Worm (Caenorhabditis elegans) whole organism, midembryonic: ENCODE results near the gene F35G2.5.

Experiments
- T22C8.4 ChIP-seq: fragments of 200-800 bp; sonication (Bioruptor generic); IDR thresholded peaks from 2 replicates; pipeline ENCODE4 v1.3.6; 2022; ENCODE audit warnings: missing genetic modification characterization, missing compliant biosample characterization
- cog-1 ChIP-seq: sonication (generic microtip); optimal IDR thresholded peaks from 2 replicates; lab custom pipeline; 2016; ENCODE audit warnings: missing genetic modification characterization, missing compliant biosample characterization
- flt-1 ChIP-seq: fragments of 200-800 bp; sonication (Bioruptor generic); IDR thresholded peaks from 2 replicates; pipeline ENCODE4 v1.3.6; 2022; ENCODE audit warnings: missing genetic modification characterization, missing compliant biosample characterization
- klf-2 ChIP-seq: fragments of 200-800 bp; sonication (Bioruptor generic); conservative IDR thresholded peaks from 2 replicates; pipeline ENCODE4 v1.3.6; 2022; ENCODE audit warnings: missing genetic modification reagents, missing genetic modification characterization, missing compliant biosample characterization
- med-1 ChIP-seq: sonication (generic microtip); optimal IDR thresholded peaks from 2 replicates; lab custom pipeline; 2017; ENCODE audit warnings: missing genetic modification characterization, mild to moderate bottlenecking, missing compliant biosample characterization, antibody characterized with exemption, missing genetic modification reagents; ENCODE audit not compliant: insufficient read depth
- ref-1 ChIP-seq: fragments of 200-800 bp; sonication (Bioruptor generic); conservative IDR thresholded peaks from 2 replicates; pipeline ENCODE4 v1.3.6; 2022; ENCODE audit warnings: missing genetic modification reagents, missing genetic modification characterization, missing compliant biosample characterization
- tab-1 ChIP-seq: fragments of 200-800 bp; sonication (Bioruptor generic); IDR thresholded peaks from 2 replicates; pipeline ENCODE4 v1.3.6; 2022; ENCODE audit warnings: missing genetic modification characterization, missing compliant biosample characterization
- ztf-23 ChIP-seq: fragments of 200-800 bp; sonication (Bioruptor generic); IDR thresholded peaks from 2 replicates; pipeline ENCODE4 v1.3.6; 2022; ENCODE audit warnings: missing genetic modification reagents, missing genetic modification characterization, missing compliant biosample characterization
- ztf-29 ChIP-seq: fragments of 200-800 bp; sonication (Bioruptor generic); IDR thresholded peaks from 2 replicates; pipeline ENCODE4 v1.3.6; 2022; ENCODE audit warnings: missing genetic modification reagents, missing genetic modification characterization, missing compliant biosample characterization

The F35G2.5 gene

DNA sequence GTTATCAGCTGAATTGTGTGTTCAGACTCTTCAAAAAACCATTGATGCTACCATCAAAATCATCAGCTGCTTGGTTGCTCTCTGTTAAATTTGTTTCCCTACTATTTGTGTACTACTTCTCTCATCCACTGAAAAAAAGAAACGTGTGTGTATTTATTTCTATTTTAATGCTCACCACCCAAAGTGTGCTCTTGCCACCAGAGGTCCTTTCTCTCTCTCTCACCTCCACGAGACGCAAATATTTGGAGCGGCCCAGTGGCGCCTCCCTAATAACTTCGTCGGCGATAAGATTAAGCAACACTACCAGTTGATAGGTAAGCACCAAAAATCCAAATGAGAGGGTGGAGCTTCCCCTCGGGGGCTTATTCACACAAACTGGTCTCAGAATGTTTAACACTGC is 18.6 kb upstream of the F35G2.5 start:
- no peak for TF ChIP-seq klf-2
- TF ChIP-seq tab-1 (GFP tag; lab: Robert Waterston, UW): no peak
- TF ChIP-seq T22C8.4 (GFP tag; lab: Robert Waterston, UW): no peak
- no peak for TF ChIP-seq ztf-29 (GFP tag; lab: Robert Waterston, UW)
- no peak for TF ChIP-seq cog-1 (tag; lab: Kevin White, UChicago)
- no peak for TF ChIP-seq ztf-23 (GFP tag; lab: Robert Waterston, UW)
- TF ChIP-seq flt-1 (GFP tag; lab: Robert Waterston, UW): no peak
- no peak for TF ChIP-seq med-1 (GFP tag; lab: Kevin White, UChicago)
- no peak for TF ChIP-seq ref-1 (GFP tag; lab: Robert Waterston, UW)

DNA sequence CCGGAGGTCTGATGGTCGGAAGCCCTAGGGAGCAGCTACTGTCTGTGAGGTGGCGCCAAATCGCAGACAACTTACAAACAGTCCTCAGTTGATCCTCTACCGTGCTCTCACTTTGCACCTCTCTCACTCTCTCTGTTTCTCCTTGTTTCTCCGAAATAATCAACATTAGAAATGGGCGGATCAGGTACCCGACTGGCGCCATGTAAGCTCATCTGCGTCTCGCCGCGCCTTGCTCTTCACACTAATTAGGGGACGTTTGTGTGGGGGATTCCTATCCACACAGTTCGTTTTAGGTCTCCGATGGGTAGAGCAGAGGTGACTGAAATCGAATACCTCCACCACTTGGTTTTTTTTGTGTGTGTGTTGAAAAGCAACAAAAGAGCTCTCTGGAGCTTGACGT is 17.4 kb upstream of the F35G2.5 start:
- TF ChIP-seq klf-2 (no peak), tab-1 (GFP tag; lab: Robert Waterston, UW) (no peak), ref-1 (GFP tag; lab: Robert Waterston, UW) (no peak), cog-1 (tag; lab: Kevin White, UChicago) (no peak), flt-1 (GFP tag; lab: Robert Waterston, UW) (no peak), T22C8.4 (GFP tag; lab: Robert Waterston, UW) (no peak), med-1 (GFP tag; lab: Kevin White, UChicago) (no peak), ztf-29 (GFP tag; lab: Robert Waterston, UW) (no peak), ztf-23 (GFP tag; lab: Robert Waterston, UW) (no peak)

DNA sequence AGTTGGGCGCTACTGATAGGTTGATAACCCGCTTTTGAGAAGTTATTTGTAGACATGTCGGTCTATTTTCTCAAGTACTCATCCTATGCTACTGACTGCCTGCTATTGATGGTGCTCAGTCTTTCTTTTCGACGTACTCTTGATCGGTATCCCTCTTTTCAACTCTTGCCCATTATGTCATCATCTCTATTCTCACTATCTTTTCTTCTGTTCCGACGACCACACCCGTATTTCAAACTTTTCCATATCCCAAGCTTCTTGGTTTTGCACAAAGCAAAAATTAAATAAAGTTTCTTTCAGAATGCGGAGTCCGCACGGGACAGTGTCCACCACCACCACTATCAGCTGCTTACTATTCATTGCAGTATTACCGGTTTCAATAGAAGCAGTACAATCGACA is 16.5 kb upstream of the F35G2.5 start, which contains the start of gene F35G2.1:
Gene F35G2.1, plus strand, starts transcription at position 301 of the 400 bp plus-strand sequence.
- no peak for TF ChIP-seq ztf-29 (GFP tag; lab: Robert Waterston, UW)
- no peak for TF ChIP-seq flt-1 (GFP tag; lab: Robert Waterston, UW)
- no peak for TF ChIP-seq ztf-23 (GFP tag; lab: Robert Waterston, UW)

DNA sequence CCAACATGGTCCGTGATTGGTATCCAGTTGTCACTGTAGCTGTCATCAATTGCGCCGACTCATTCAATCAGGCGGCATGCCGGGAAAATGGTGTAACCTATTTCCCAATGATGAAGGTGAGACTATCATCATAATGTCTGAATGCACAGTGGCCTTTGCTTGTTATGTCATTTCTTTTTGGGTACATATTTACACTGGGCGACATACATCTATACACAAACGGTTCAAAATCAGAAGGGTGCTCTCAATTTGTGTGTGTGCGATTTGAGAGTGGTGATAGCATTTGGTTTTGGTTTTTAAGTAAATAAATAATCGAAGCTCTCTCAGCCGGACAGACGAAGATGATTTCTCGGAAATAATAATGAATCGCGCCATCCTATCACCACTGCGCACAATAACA is 15.4 kb upstream of the F35G2.5 start:
- no peak for TF ChIP-seq ref-1 (GFP tag; lab: Robert Waterston, UW)
- no peak for TF ChIP-seq med-1 (GFP tag; lab: Kevin White, UChicago)
- no peak for TF ChIP-seq flt-1 (GFP tag; lab: Robert Waterston, UW)
- no peak for TF ChIP-seq tab-1 (GFP tag; lab: Robert Waterston, UW)
- TF ChIP-seq T22C8.4 (GFP tag; lab: Robert Waterston, UW): no peak
- TF ChIP-seq cog-1 (tag; lab: Kevin White, UChicago): no peak
- no peak for TF ChIP-seq klf-2
- TF ChIP-seq ztf-23 (GFP tag; lab: Robert Waterston, UW): no peak
- TF ChIP-seq ztf-29 (GFP tag; lab: Robert Waterston, UW): no peak

DNA sequence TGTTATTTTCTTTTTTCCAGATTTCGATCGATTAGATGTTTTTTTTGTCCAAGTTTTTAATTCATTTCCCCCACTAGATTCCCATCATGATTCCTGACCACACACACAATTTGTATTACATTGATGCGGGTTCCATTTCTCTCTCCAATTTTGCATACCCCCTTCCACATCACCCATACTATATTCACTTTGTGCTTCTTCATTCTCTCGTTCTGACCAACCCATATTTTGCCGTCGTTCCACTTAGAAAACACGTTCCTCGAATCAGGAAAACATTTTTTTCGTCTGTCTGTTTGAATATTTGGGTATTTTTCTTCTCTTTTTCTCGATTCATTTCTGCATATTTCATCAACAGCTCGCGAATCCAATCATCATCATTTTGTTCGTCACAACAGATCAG is 12.0 kb upstream of the F35G2.5 start:
- no peak for TF ChIP-seq klf-2
- no peak for TF ChIP-seq tab-1 (GFP tag; lab: Robert Waterston, UW)
- TF ChIP-seq flt-1 (GFP tag; lab: Robert Waterston, UW): no peak
- TF ChIP-seq T22C8.4 (GFP tag; lab: Robert Waterston, UW): no peak
- TF ChIP-seq ztf-23 (GFP tag; lab: Robert Waterston, UW): no peak
- TF ChIP-seq ztf-29 (GFP tag; lab: Robert Waterston, UW): no peak
- TF ChIP-seq ref-1 (GFP tag; lab: Robert Waterston, UW): no peak

DNA sequence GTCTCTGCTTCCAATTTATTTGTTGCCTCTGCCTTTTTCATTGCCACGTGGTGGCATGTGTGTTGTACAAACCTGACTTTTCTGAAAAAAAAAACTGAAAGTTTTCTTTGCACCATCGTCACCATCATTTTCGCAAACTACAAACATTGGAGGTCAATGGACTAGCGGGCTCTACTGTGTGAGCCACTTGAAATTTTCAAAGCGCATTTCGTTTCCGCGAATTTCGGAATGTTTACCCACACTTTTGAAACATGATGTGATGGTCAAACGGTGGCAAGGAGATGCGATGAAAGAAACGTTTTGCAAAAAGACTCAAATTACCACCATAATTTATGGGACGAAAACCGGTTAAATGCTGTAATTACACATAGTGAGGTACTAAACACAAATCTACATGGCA is 11.5 kb upstream of the F35G2.5 start:
- TF ChIP-seq ref-1 (GFP tag; lab: Robert Waterston, UW): no peak
- no peak for TF ChIP-seq klf-2
- TF ChIP-seq flt-1 (GFP tag; lab: Robert Waterston, UW): no peak
- no peak for TF ChIP-seq cog-1 (tag; lab: Kevin White, UChicago)
- no peak for TF ChIP-seq ztf-23 (GFP tag; lab: Robert Waterston, UW)
- TF ChIP-seq med-1 (GFP tag; lab: Kevin White, UChicago): no peak
- no peak for TF ChIP-seq tab-1 (GFP tag; lab: Robert Waterston, UW)

DNA sequence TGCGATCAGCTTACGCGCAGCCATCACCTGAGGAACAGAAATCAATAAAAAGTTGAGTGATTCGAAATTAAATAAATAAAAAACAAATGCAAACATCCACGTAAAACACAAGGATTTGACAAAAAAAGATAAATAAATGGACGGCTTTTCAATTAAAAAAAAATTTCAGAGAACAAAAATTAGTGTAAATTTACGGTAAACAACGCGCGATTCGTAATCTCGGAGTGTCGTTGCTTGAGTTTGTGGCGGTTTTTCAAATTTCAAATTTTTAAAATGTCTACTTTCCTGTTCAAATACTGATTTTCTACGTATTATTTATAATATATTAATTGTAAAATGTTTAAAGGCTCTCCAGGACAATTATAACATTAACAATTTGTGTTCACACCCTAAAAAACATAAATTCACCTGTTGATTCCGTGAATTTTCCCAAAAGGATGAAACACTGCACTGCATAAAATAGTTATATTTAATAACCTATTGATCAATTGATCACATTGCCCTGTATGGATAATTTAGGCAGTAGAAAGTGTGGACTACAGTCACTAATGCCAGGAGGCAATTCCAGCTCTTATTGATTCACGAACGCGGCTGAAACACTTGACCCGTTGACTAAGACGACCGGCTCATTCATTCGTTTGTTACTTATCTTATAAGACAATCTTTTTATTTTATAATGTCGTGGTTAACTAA is 10.3 kb upstream of the F35G2.5 start, which contains the start of the genes marb-1 and F35G2.3:
Gene marb-1, minus strand, starts transcription at position 27 of the 693 bp plus-strand sequence.
Gene F35G2.3, plus strand, starts transcription at position 643 of the 693 bp plus-strand sequence.
- no peak for TF ChIP-seq flt-1 (GFP tag; lab: Robert Waterston, UW)
- TF ChIP-seq ztf-23 (GFP tag; lab: Robert Waterston, UW): no peak
- TF ChIP-seq T22C8.4 (GFP tag; lab: Robert Waterston, UW): no peak
- no peak for TF ChIP-seq ztf-29 (GFP tag; lab: Robert Waterston, UW)
- no peak for TF ChIP-seq ref-1 (GFP tag; lab: Robert Waterston, UW)

DNA sequence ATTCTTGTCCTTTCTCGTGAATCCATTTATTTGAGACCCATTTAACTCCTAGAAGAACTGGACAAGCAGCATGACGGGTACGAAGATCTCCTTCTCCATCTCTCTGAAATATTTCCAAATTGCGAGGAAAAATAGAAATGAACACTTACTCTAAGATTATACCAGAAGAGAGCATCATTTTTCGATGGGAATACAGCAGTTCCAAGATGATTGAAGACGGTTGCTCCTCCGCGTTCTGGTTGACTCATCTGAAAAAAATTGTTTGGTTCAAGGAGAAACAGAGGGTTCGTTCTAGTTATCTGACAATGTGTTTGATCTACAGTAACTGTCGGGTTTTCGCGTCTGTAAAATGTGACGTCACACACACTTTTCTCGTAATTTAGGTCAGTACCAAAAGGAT is 8.1 kb upstream of the F35G2.5 start:
- TF ChIP-seq tab-1 (GFP tag; lab: Robert Waterston, UW) (no peak), klf-2 (no peak), cog-1 (tag; lab: Kevin White, UChicago) (no peak), T22C8.4 (GFP tag; lab: Robert Waterston, UW) (no peak), ref-1 (GFP tag; lab: Robert Waterston, UW) (no peak), ztf-29 (GFP tag; lab: Robert Waterston, UW) (no peak), med-1 (GFP tag; lab: Kevin White, UChicago) (no peak), ztf-23 (GFP tag; lab: Robert Waterston, UW) (no peak), flt-1 (GFP tag; lab: Robert Waterston, UW) (no peak)

DNA sequence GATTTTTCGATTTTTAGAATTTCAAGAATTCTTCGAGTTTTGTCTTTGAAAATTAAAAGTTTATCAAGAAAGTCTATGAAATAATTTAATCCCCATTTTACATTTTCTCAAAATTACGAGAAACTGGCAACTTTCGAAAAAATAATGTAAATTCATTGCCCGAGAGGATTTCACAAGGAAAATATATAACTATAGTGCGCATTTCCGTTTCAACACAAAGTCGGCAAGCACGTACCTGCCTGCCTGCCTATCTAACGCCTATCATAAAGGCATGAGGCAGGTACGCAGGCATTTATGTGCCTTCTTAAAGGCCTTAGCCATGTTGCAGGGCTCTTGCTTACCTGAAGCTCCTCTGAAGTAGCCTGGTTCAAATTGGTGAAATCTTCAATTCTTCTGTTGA is 6.6 kb upstream of the F35G2.5 start:
- TF ChIP-seq T22C8.4 (GFP tag; lab: Robert Waterston, UW) (no peak), klf-2 (no peak), med-1 (GFP tag; lab: Kevin White, UChicago) (no peak), tab-1 (GFP tag; lab: Robert Waterston, UW) (no peak), ztf-23 (GFP tag; lab: Robert Waterston, UW) (no peak), flt-1 (GFP tag; lab: Robert Waterston, UW) (no peak), ztf-29 (GFP tag; lab: Robert Waterston, UW) (no peak), ref-1 (GFP tag; lab: Robert Waterston, UW) (no peak), cog-1 (tag; lab: Kevin White, UChicago) (no peak)
